Worm (Caenorhabditis elegans) whole organism, late embryonic: ENCODE data around the gene best-16.

Experiments used
- C08G9.2 ChIP-seq: sonication (generic microtip); optimal IDR thresholded peaks from 2 replicates; lab custom pipeline; 2016; ENCODE audit warnings: mild to moderate bottlenecking, missing genetic modification characterization, moderate library complexity, missing compliant biosample characterization
- C38D4.7 ChIP-seq: fragments of 200-800 bp; sonication (Bioruptor generic); optimal IDR thresholded peaks from 2 replicates; lab custom pipeline; 2018; ENCODE audit warnings: mild to moderate bottlenecking, missing genetic modification characterization, moderate library complexity, missing compliant biosample characterization
- F13H6.1 ChIP-seq: sonication (generic microtip); optimal IDR thresholded peaks from 2 replicates; lab custom pipeline; 2016; ENCODE audit warnings: missing genetic modification characterization, missing compliant biosample characterization
- K02D7.2 ChIP-seq: sonication (generic microtip); optimal IDR thresholded peaks from 2 replicates; lab custom pipeline; 2017; ENCODE audit warnings: mild to moderate bottlenecking, missing genetic modification characterization, missing compliant biosample characterization
- T23F11.4 ChIP-seq: fragments of 200-800 bp; sonication (Bioruptor generic); optimal IDR thresholded peaks from 2 replicates; lab custom pipeline; 2018; ENCODE audit warnings: mild to moderate bottlenecking, missing genetic modification characterization, missing compliant biosample characterization
- Y22D7AL.16 ChIP-seq: sonication (generic microtip); optimal IDR thresholded peaks from 2 replicates; lab custom pipeline; 2016; ENCODE audit warnings: missing genetic modification characterization, missing compliant biosample characterization
- ahr-1 ChIP-seq: sonication (generic microtip); optimal IDR thresholded peaks from 2 replicates; lab custom pipeline; 2016; ENCODE audit warnings: missing genetic modification characterization, missing compliant biosample characterization
- ceh-18 ChIP-seq: sonication (generic microtip); optimal IDR thresholded peaks from 2 replicates; lab custom pipeline; 2016; ENCODE audit warnings: missing genetic modification characterization, missing compliant biosample characterization
- ceh-19 ChIP-seq: fragments of 200-800 bp; sonication (Bioruptor generic); optimal IDR thresholded peaks from 2 replicates; lab custom pipeline; 2018; ENCODE audit warnings: mild to moderate bottlenecking, missing genetic modification characterization, missing compliant biosample characterization
- ceh-22 ChIP-seq: sonication (generic microtip); optimal IDR thresholded peaks from 2 replicates; lab custom pipeline; 2017; ENCODE audit warnings: missing biosample characterization, missing genetic modification characterization
- ceh-34 ChIP-seq: sonication (generic microtip); optimal IDR thresholded peaks from 2 replicates; lab custom pipeline; 2016; ENCODE audit warnings: mild to moderate bottlenecking, missing genetic modification characterization, missing compliant biosample characterization
- ceh-48 ChIP-seq: sonication (generic microtip); optimal IDR thresholded peaks from 2 replicates; lab custom pipeline; 2016; ENCODE audit warnings: missing genetic modification characterization, inconsistent platforms, missing compliant biosample characterization
- ceh-6 ChIP-seq: fragments of 200-800 bp; sonication (Bioruptor generic); optimal IDR thresholded peaks from 2 replicates; lab custom pipeline; 2018; ENCODE audit warnings: mild to moderate bottlenecking, missing genetic modification characterization, missing compliant biosample characterization
- ceh-9 ChIP-seq: sonication (generic microtip); optimal IDR thresholded peaks from 2 replicates; lab custom pipeline; 2016; ENCODE audit warnings: mild to moderate bottlenecking, missing genetic modification characterization, inconsistent platforms, missing compliant biosample characterization
- dmd-4 ChIP-seq: sonication (generic microtip); optimal IDR thresholded peaks from 2 replicates; lab custom pipeline; 2016; ENCODE audit warnings: borderline replicate concordance, missing genetic modification characterization, missing compliant biosample characterization
- dve-1 ChIP-seq: sonication (generic microtip); optimal IDR thresholded peaks from 2 replicates; lab custom pipeline; 2017; ENCODE audit warnings: antibody characterized with exemption, mild to moderate bottlenecking, missing genetic modification characterization, missing compliant biosample characterization
- elt-2 ChIP-seq: sonication (generic microtip); optimal IDR thresholded peaks from 2 replicates; lab custom pipeline; 2016; ENCODE audit warnings: missing genetic modification reagents, missing genetic modification characterization, missing compliant biosample characterization
- eyg-1 ChIP-seq: sonication (generic microtip); optimal IDR thresholded peaks from 2 replicates; lab custom pipeline; 2016; ENCODE audit warnings: missing genotype, missing genetic modification characterization, missing compliant biosample characterization
- fax-1 ChIP-seq: sonication (generic microtip); optimal IDR thresholded peaks from 2 replicates; lab custom pipeline; 2016; ENCODE audit warnings: missing genotype, missing genetic modification characterization, missing compliant biosample characterization
- fkh-6 ChIP-seq: sonication (generic microtip); optimal IDR thresholded peaks from 2 replicates; lab custom pipeline; 2016; ENCODE audit warnings: missing genetic modification characterization, missing compliant biosample characterization
- gmeb-2 ChIP-seq: sonication (generic microtip); optimal IDR thresholded peaks from 2 replicates; lab custom pipeline; 2016; ENCODE audit warnings: missing genetic modification characterization, inconsistent platforms, missing compliant biosample characterization
- hlh-15 ChIP-seq: sonication (generic microtip); optimal IDR thresholded peaks from 2 replicates; lab custom pipeline; 2016; ENCODE audit warnings: missing genetic modification characterization, missing compliant biosample characterization
- hlh-30 ChIP-seq: sonication (generic microtip); optimal IDR thresholded peaks from 2 replicates; lab custom pipeline; 2017; ENCODE audit warnings: antibody characterized with exemption, missing genetic modification characterization, missing compliant biosample characterization; ENCODE audit not compliant: insufficient read depth
- hlh-6 ChIP-seq: sonication (generic microtip); optimal IDR thresholded peaks from 2 replicates; lab custom pipeline; 2016; ENCODE audit warnings: missing genotype, missing genetic modification characterization, missing compliant biosample characterization
- hlh-8 ChIP-seq: sonication (generic microtip); optimal IDR thresholded peaks from 2 replicates; lab custom pipeline; 2016; ENCODE audit warnings: missing genotype, missing genetic modification characterization, missing compliant biosample characterization
- lim-6 ChIP-seq: sonication (generic microtip); optimal IDR thresholded peaks from 2 replicates; lab custom pipeline; 2016; ENCODE audit warnings: missing genetic modification characterization, missing compliant biosample characterization
- lin-11 ChIP-seq: fragments of 200-800 bp; sonication (Bioruptor generic); optimal IDR thresholded peaks from 2 replicates; lab custom pipeline; 2018; ENCODE audit warnings: mild to moderate bottlenecking, missing genetic modification characterization, missing compliant biosample characterization
- madf-2 ChIP-seq: sonication (generic microtip); optimal IDR thresholded peaks from 2 replicates; lab custom pipeline; 2017; ENCODE audit warnings: missing genetic modification characterization, missing compliant biosample characterization
- mec-3 ChIP-seq: sonication (generic microtip); optimal IDR thresholded peaks from 2 replicates; lab custom pipeline; 2016; ENCODE audit warnings: borderline replicate concordance, missing genetic modification characterization, missing compliant biosample characterization
- nfya-1 ChIP-seq: sonication (generic microtip); optimal IDR thresholded peaks from 2 replicates; lab custom pipeline; 2017; ENCODE audit warnings: missing genetic modification characterization, mild to moderate bottlenecking, missing compliant biosample characterization, antibody characterized with exemption, moderate library complexity
- nhr-11 ChIP-seq: fragments of 150-350 bp; optimal IDR thresholded peaks from 2 replicates; lab custom pipeline; 2014; ENCODE audit warnings: missing biosample characterization, missing genetic modification characterization
- nhr-232 ChIP-seq: sonication (generic microtip); optimal IDR thresholded peaks from 2 replicates; lab custom pipeline; 2016; ENCODE audit warnings: missing genetic modification characterization, missing compliant biosample characterization
- odd-2 ChIP-seq: sonication (generic microtip); optimal IDR thresholded peaks from 2 replicates; lab custom pipeline; 2017; ENCODE audit warnings: antibody characterized with exemption, mild to moderate bottlenecking, missing genetic modification characterization, missing compliant biosample characterization
- pax-1 ChIP-seq: fragments of 150-350 bp; optimal IDR thresholded peaks from 2 replicates; lab custom pipeline; 2014; ENCODE audit warnings: missing biosample characterization, missing genetic modification characterization
- pros-1 ChIP-seq: fragments of 150-350 bp; optimal IDR thresholded peaks from 2 replicates; lab custom pipeline; 2014; ENCODE audit warnings: missing biosample characterization, missing genetic modification reagents, missing genetic modification characterization
- ref-2 ChIP-seq: sonication (generic microtip); optimal IDR thresholded peaks from 2 replicates; lab custom pipeline; 2016; ENCODE audit warnings: missing genetic modification characterization, missing compliant biosample characterization
- rnt-1 ChIP-seq: sonication (generic microtip); optimal IDR thresholded peaks from 2 replicates; lab custom pipeline; 2016; ENCODE audit warnings: missing genetic modification characterization, missing compliant biosample characterization
- syd-9 ChIP-seq: sonication (generic microtip); optimal IDR thresholded peaks from 2 replicates; lab custom pipeline; 2016; ENCODE audit warnings: mild to moderate bottlenecking, missing genetic modification characterization, moderate library complexity, missing compliant biosample characterization
- tbx-2 ChIP-seq: sonication (generic microtip); optimal IDR thresholded peaks from 2 replicates; lab custom pipeline; 2016; ENCODE audit warnings: missing genetic modification characterization, missing compliant biosample characterization
- tbx-7 ChIP-seq: sonication (generic microtip); optimal IDR thresholded peaks from 2 replicates; lab custom pipeline; 2016; ENCODE audit warnings: missing genotype, missing genetic modification characterization, missing compliant biosample characterization
- ttx-3 ChIP-seq: sonication (generic microtip); optimal IDR thresholded peaks from 2 replicates; lab custom pipeline; 2016; ENCODE audit warnings: missing genetic modification reagents, missing genetic modification characterization, missing compliant biosample characterization
- unc-42 ChIP-seq: sonication (generic microtip); optimal IDR thresholded peaks from 2 replicates; lab custom pipeline; 2016; ENCODE audit warnings: missing genotype, missing genetic modification characterization, missing compliant biosample characterization
- unc-86 ChIP-seq: sonication (generic microtip); optimal IDR thresholded peaks from 2 replicates; lab custom pipeline; 2016; ENCODE audit warnings: missing genetic modification characterization, missing compliant biosample characterization

The best-16 gene

ce11 chrIV:7195734-7196133 lies at the start of gene best-16:
TSS of gene best-16 (minus strand) at chrIV:7195834.
- TF ChIP-seq dve-1 (tag; lab: Kevin White, UChicago) (no peak), mec-3 (no peak), C08G9.2 (tag; lab: Kevin White, UChicago) (no peak), dmd-4 (no peak)

ce11 chrIV:7243913-7244312 lies 48.3 kb upstream of the best-16 start, which contains the start of gene afmd-1:
TSS of gene afmd-1 (plus strand) at chrIV:7244228.
- TF ChIP-seq hlh-15 (tag; lab: Kevin White, UChicago) (no peak), mec-3 (no peak), K02D7.2 (tag; lab: Kevin White, UChicago) (no peak), nhr-11 (tag; lab: Kevin White, UChicago) (no peak), ceh-19 (no peak), T23F11.4 (GFP tag; lab: Kevin White, UChicago) (no peak), madf-2 (tag; lab: Kevin White, UChicago) (no peak), pros-1 (no peak), ttx-3 (tag; lab: Kevin White, UChicago) (no peak), unc-86 (no peak), pax-1 (tag; lab: Kevin White, UChicago) (no peak), odd-2 (no peak), unc-42 (tag; lab: Kevin White, UChicago) (no peak), ahr-1 (tag; lab: Kevin White, UChicago) (no peak), gmeb-2 (tag; lab: Kevin White, UChicago) (no peak), lim-6 (no peak), ceh-9 (tag; lab: Kevin White, UChicago) (no peak), eyg-1 (no peak), ceh-48 (no peak), hlh-6 (tag; lab: Kevin White, UChicago) (no peak)

DNA sequence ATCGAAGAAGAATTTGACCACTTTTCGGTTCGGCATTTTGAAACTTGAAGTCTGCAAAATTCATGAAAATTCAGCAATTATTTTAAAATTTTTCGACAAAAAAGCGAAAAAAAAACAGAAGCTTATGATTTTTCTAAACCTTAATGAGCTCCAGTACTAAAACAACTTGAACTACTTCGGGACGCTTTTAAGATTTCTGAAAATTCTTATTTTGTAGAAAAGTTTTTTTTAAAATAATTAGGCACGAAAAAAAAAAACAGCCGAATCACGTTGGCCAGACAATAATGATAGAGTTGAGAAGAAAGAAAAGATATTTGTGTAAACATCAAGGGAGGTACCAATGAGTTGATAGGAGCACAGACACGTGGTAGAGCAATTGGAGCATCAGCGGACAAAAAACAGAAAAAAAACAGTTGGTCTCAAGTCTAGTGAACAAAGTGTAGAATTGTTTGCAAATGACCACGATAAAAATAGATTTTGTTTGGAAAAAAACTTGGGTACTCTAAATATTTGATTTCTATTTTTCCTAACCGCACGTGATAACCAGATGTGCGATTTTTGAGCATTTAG lies 46.7 kb upstream of the best-16 start, which contains the start of gene gstk-2:
TSS of gene gstk-2 (minus strand) at position 51 of the 570 bp plus-strand sequence.
- TF ChIP-seq hlh-30 (tag; lab: Kevin White, UChicago) (no peak), nfya-1 (tag; lab: Kevin White, UChicago) (no peak), ref-2 (no peak), pros-1 (no peak), C38D4.7 (GFP tag; lab: Kevin White, UChicago) (no peak), ceh-48 (no peak)

DNA sequence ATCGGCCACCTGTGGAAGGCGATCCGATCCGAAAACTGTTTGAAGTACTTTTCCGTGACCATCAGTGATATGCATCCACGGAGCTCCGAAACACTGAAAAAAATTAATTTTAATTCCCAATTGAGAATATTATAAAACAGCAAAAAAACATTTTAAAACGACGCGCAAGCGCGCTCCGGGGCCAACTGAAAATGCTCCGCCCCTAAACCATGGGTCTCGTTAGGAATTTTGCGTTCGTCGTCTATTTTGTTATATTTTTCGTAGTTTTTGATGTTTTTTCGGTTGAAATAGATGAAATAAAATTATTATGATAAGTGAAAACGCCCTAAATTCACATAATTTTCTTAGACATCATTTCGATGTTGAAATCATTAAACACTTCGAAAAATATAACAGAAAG lies 44.9 kb upstream of the best-16 start:
- TF ChIP-seq nhr-232 (tag; lab: Kevin White, UChicago) (no peak), F13H6.1 (tag; lab: Kevin White, UChicago) (no peak), hlh-6 (tag; lab: Kevin White, UChicago) (no peak), tbx-2 (tag; lab: Kevin White, UChicago) (no peak), unc-86 (no peak), mec-3 (no peak), fax-1 (tag; lab: Kevin White, UChicago) (no peak), hlh-15 (tag; lab: Kevin White, UChicago) (no peak), fkh-6 (tag; lab: Kevin White, UChicago) (no peak)
- TF ChIP-seq, all 69 proteins: peak for 0

DNA sequence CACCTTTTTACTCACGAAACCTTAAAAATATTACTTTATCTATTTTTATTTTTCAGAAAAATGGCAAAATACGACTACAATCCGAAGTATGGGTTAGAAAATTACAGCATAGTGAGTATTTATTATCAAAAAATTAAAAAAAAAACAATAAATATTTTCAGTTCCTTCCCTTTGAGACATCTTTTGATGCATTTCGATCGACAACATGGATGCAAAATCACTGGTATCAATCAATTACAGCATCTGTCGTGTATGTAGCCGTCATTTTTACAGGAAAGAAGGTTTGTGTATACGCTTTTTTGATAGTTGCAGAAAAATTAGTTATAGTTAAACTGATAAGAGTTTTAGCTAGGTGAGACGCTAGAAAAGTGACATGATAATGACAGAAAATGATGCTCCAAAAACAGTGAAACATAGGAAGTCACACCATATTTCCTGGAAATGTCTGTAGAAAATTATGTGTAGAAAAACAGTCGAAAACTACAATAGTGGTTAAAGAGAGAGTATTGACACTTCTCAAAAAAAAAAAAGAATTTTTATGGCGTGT lies 42.1 kb upstream of the best-16 start, which contains the start of gene elo-3:
TSS of gene elo-3 (plus strand) at position 51 of the 547 bp plus-strand sequence.
- no peak for TF ChIP-seq lin-11 (tag; lab: Kevin White, UChicago)
- no peak for TF ChIP-seq pros-1
- no peak for TF ChIP-seq hlh-6 (tag; lab: Kevin White, UChicago)
- no peak for TF ChIP-seq rnt-1 (tag; lab: Kevin White, UChicago)
- no peak for TF ChIP-seq ceh-18 (tag; lab: Kevin White, UChicago)
- TF ChIP-seq ceh-22, result no peak
- TF ChIP-seq ceh-34 (tag; lab: Kevin White, UChicago), result no peak
- TF ChIP-seq ceh-6, result no peak
- TF ChIP-seq elt-2, result no peak
- no peak for TF ChIP-seq syd-9 (tag; lab: Kevin White, UChicago)
- no peak for TF ChIP-seq tbx-7
- no peak for TF ChIP-seq gmeb-2 (tag; lab: Kevin White, UChicago)
- TF ChIP-seq ceh-48, result no peak
- TF ChIP-seq hlh-8 (tag; lab: Kevin White, UChicago), result no peak
- no peak for TF ChIP-seq nhr-11 (tag; lab: Kevin White, UChicago)
- no peak for TF ChIP-seq eyg-1
- no peak for TF ChIP-seq hlh-30 (tag; lab: Kevin White, UChicago)
- TF ChIP-seq Y22D7AL.16 (tag; lab: Kevin White, UChicago), result no peak
- TF ChIP-seq tbx-2 (tag; lab: Kevin White, UChicago), result no peak
- TF ChIP-seq C08G9.2 (tag; lab: Kevin White, UChicago), result no peak
